Fruit fly (Drosophila melanogaster) whole organism, embryonic: ENCODE data around the gene CG2147.

Source experiments
- Awh ChIP-seq: fragments of 200-800 bp; sonication (Bioruptor generic); IDR thresholded peaks from 2 replicates; pipeline ENCODE4, ENCODE4 v1.3.6; 2022; ENCODE audit warnings: missing biosample characterization, missing genetic modification characterization
- BEAF-32 ChIP-seq: fragments of 200-800 bp; sonication (Bioruptor generic); optimal IDR thresholded peaks from 3 replicates; lab custom pipeline; 2017; ENCODE audit warnings: missing biosample characterization, missing genetic modification characterization, mild to moderate bottlenecking, moderate library complexity, missing genetic modification reagents
- CG11247 ChIP-seq: fragments of 200-800 bp; sonication (Bioruptor generic); IDR thresholded peaks from 2 replicates; pipeline ENCODE4 v1.3.6; 2022; ENCODE audit warnings: missing biosample characterization, missing genetic modification characterization
- CG13296 ChIP-seq: fragments of 200-800 bp; sonication (Bioruptor generic); optimal IDR thresholded peaks from 3 replicates; lab custom pipeline; 2018; ENCODE audit warnings: missing biosample characterization, mild to moderate bottlenecking, missing genetic modification characterization
- CG14050 ChIP-seq: fragments of 200-800 bp; sonication (Bioruptor generic); IDR thresholded peaks from 3 replicates; pipeline ENCODE4 v1.3.6; 2022; ENCODE audit warnings: missing biosample characterization, missing genetic modification characterization
- CG1602 ChIP-seq: fragments of 200-800 bp; sonication (Bioruptor generic); optimal IDR thresholded peaks from 3 replicates; lab custom pipeline; 2016; ENCODE audit warnings: missing biosample characterization, missing genetic modification characterization
- CG1603 ChIP-seq: fragments of 200-800 bp; sonication (Bioruptor generic); optimal IDR thresholded peaks from 2 replicates; lab custom pipeline; 2019; ENCODE audit warnings: missing biosample characterization, mild to moderate bottlenecking, missing genetic modification characterization, moderate library complexity
- CG16813 ChIP-seq: fragments of 200-800 bp; sonication (Bioruptor generic); IDR thresholded peaks from 3 replicates; pipeline ENCODE4 v1.3.6; 2022; ENCODE audit warnings: missing biosample characterization, missing genetic modification characterization; ENCODE audit not compliant: partially characterized antibody
- CG2120 ChIP-seq: fragments of 200-800 bp; sonication (Bioruptor generic); optimal IDR thresholded peaks from 3 replicates; lab custom pipeline; 2016; ENCODE audit warnings: missing biosample characterization, missing genetic modification characterization
- CG2712 ChIP-seq: fragments of 200-800 bp; optimal IDR thresholded peaks from 3 replicates; lab custom pipeline; 2019; ENCODE audit warnings: missing biosample characterization, mild to moderate bottlenecking, missing genetic modification characterization, moderate library complexity
- CG34376 ChIP-seq: fragments of 200-800 bp; sonication (Bioruptor generic); optimal IDR thresholded peaks from 2 replicates; lab custom pipeline; 2018; ENCODE audit warnings: missing biosample characterization, mild to moderate bottlenecking, missing genetic modification characterization
- CG3726 ChIP-seq: fragments of 200-800 bp; sonication (Bioruptor generic); IDR thresholded peaks from 3 replicates; pipeline ENCODE4, ENCODE4 v1.3.6; 2022; ENCODE audit warnings: missing biosample characterization, missing genetic modification characterization
- CG4820 ChIP-seq: fragments of 200-800 bp; sonication (Bioruptor generic); optimal IDR thresholded peaks from 3 replicates; lab custom pipeline; 2016; ENCODE audit warnings: missing biosample characterization, missing genetic modification characterization
- CG6175 ChIP-seq: fragments of 200-800 bp; sonication (Bioruptor generic); IDR thresholded peaks from 3 replicates; pipeline ENCODE4 v1.3.6; 2022; ENCODE audit warnings: missing biosample characterization, missing genetic modification characterization
- CG7357 ChIP-seq: fragments of 200-800 bp; sonication (Bioruptor generic); IDR thresholded peaks from 3 replicates; pipeline ENCODE4 v1.3.6; 2022; ENCODE audit warnings: missing biosample characterization, missing genetic modification characterization
- CG7839 ChIP-seq: fragments of 200-800 bp; sonication (Bioruptor generic); optimal IDR thresholded peaks from 3 replicates; lab custom pipeline; 2018; ENCODE audit warnings: missing biosample characterization, mild to moderate bottlenecking, missing genetic modification characterization, moderate library complexity
- Chrac-16 ChIP-seq: fragments of 200-800 bp; sonication (Bioruptor generic); optimal IDR thresholded peaks from 3 replicates; lab custom pipeline; 2016; ENCODE audit warnings: missing biosample characterization, missing genetic modification characterization
- D19A ChIP-seq: fragments of 200-800 bp; optimal IDR thresholded peaks from 3 replicates; lab custom pipeline; 2019; ENCODE audit warnings: missing biosample characterization, mild to moderate bottlenecking, missing genetic modification characterization, moderate library complexity
- ERR ChIP-seq: fragments of 200-800 bp; sonication (Bioruptor generic); optimal IDR thresholded peaks from 2 replicates; lab custom pipeline; 2016; ENCODE audit warnings: missing biosample characterization, missing genetic modification characterization
- H15 ChIP-seq: fragments of 200-800 bp; sonication (Bioruptor generic); IDR thresholded peaks from 3 replicates; pipeline ENCODE4 v1.3.6; 2022; ENCODE audit warnings: missing biosample characterization, missing genetic modification characterization
- HmgD ChIP-seq: fragments of 200-800 bp; sonication (Bioruptor generic); optimal IDR thresholded peaks from 3 replicates; lab custom pipeline; 2016; ENCODE audit warnings: missing biosample characterization, missing genetic modification characterization
- Hr51 ChIP-seq, 2 experiments: fragments of 200-800 bp; sonication (Bioruptor generic); optimal IDR thresholded peaks; 2 replicates in 1 of 2; 3 replicates in 1 of 2; lab custom pipeline; 2016 to 2018; ENCODE audit warnings: missing biosample characterization in 2 of 2, missing genetic modification characterization in 2 of 2, mild to moderate bottlenecking in 1 of 2, moderate library complexity in 1 of 2
- Mad ChIP-seq: fragments of 200-800 bp; sonication (Bioruptor generic); optimal IDR thresholded peaks from 2 replicates; lab custom pipeline; 2016; ENCODE audit warnings: missing biosample characterization, missing genetic modification characterization
- NFAT ChIP-seq: fragments of 200-800 bp; sonication (Bioruptor generic); IDR thresholded peaks from 2 replicates; pipeline ENCODE4 v1.3.6; 2022; ENCODE audit warnings: missing biosample characterization, missing genetic modification characterization
- Oli ChIP-seq: fragments of 200-800 bp; sonication (Bioruptor generic); optimal IDR thresholded peaks from 2 replicates; lab custom pipeline; 2018; ENCODE audit warnings: missing biosample characterization, mild to moderate bottlenecking, missing genetic modification characterization, moderate library complexity
- Ptx1 ChIP-seq: fragments of 200-800 bp; sonication (Bioruptor generic); IDR thresholded peaks from 2 replicates; pipeline ENCODE4 v1.3.6; 2022; ENCODE audit warnings: missing biosample characterization, missing genetic modification characterization
- Sin3A ChIP-seq: fragments of >200 bp; optimal IDR thresholded peaks from 2 replicates; lab custom pipeline; 2018
- Xbp1 ChIP-seq: fragments of 200-800 bp; sonication (Bioruptor generic); optimal IDR thresholded peaks from 3 replicates; lab custom pipeline; 2016; ENCODE audit warnings: missing biosample characterization, mild to moderate bottlenecking, missing genetic modification characterization
- Xrp1 ChIP-seq: fragments of 200-800 bp; sonication (Bioruptor generic); IDR thresholded peaks from 2 replicates; pipeline ENCODE4 v1.3.6; 2022; ENCODE audit warnings: missing biosample characterization, missing genetic modification characterization
- ap ChIP-seq: fragments of 200-800 bp; sonication (Bioruptor generic); IDR thresholded peaks from 2 replicates; pipeline ENCODE4 v1.3.6; 2022; ENCODE audit warnings: missing biosample characterization, missing genetic modification characterization
- ato ChIP-seq: fragments of 200-800 bp; sonication (Bioruptor generic); IDR thresholded peaks from 2 replicates; pipeline ENCODE4 v1.3.6; 2022; ENCODE audit warnings: missing biosample characterization, missing genetic modification characterization; ENCODE audit not compliant: partially characterized antibody
- bab2 ChIP-seq: fragments of 200-800 bp; sonication (Bioruptor generic); optimal IDR thresholded peaks from 2 replicates; lab custom pipeline; 2016; ENCODE audit warnings: missing biosample characterization, missing genetic modification characterization
- bbx ChIP-seq: fragments of 200-800 bp; sonication (Bioruptor generic); IDR thresholded peaks from 2 replicates; pipeline ENCODE4 v1.3.6; 2022; ENCODE audit warnings: missing biosample characterization, missing genetic modification characterization; ENCODE audit not compliant: partially characterized antibody
- chif ChIP-seq, 2 experiments: fragments of 200-800 bp; sonication (Bioruptor generic); optimal IDR thresholded peaks; 3 replicates each; lab custom pipeline; 2016; ENCODE audit warnings: missing biosample characterization in 2 of 2, missing genetic modification characterization in 2 of 2
- crp ChIP-seq, 2 experiments: fragments of 200-800 bp; sonication (Bioruptor generic); optimal IDR thresholded peaks; 2 replicates in 1 of 2; 3 replicates in 1 of 2; lab custom pipeline; 2017; ENCODE audit warnings: missing biosample characterization in 2 of 2, missing genetic modification characterization in 2 of 2, mild to moderate bottlenecking in 1 of 2, moderate library complexity in 1 of 2
- fru ChIP-seq: fragments of >200 bp; optimal IDR thresholded peaks from 2 replicates; lab custom pipeline; 2017
- gro ChIP-seq: fragments of 200-800 bp; sonication (Bioruptor generic); optimal IDR thresholded peaks from 2 replicates; lab custom pipeline; 2016; ENCODE audit warnings: missing biosample characterization, missing genetic modification characterization
- h ChIP-seq: fragments of >200 bp; optimal IDR thresholded peaks from 2 replicates; lab custom pipeline; 2017
- ken ChIP-seq: fragments of 200-800 bp; sonication (Bioruptor generic); IDR thresholded peaks from 3 replicates; pipeline ENCODE4 v1.3.6; 2022; ENCODE audit warnings: missing biosample characterization, missing genetic modification characterization
- mam ChIP-seq: fragments of 200-800 bp; sonication (Bioruptor generic); optimal IDR thresholded peaks from 3 replicates; lab custom pipeline; 2016; ENCODE audit warnings: missing biosample characterization, missing genetic modification characterization
- nau ChIP-seq: fragments of 200-800 bp; sonication (Bioruptor generic); optimal IDR thresholded peaks from 3 replicates; lab custom pipeline; 2017; ENCODE audit warnings: missing biosample characterization, mild to moderate bottlenecking, missing genetic modification characterization, missing genetic modification reagents
- nerfin-2 ChIP-seq: fragments of 200-800 bp; sonication (Bioruptor generic); IDR thresholded peaks from 2 replicates; pipeline ENCODE4 v1.3.6; 2022; ENCODE audit warnings: missing biosample characterization, missing genetic modification characterization; ENCODE audit not compliant: partially characterized antibody
- nom ChIP-seq: fragments of 200-800 bp; sonication (Bioruptor generic); optimal IDR thresholded peaks from 2 replicates; lab custom pipeline; 2017; ENCODE audit warnings: missing biosample characterization, missing genetic modification characterization, mild to moderate bottlenecking, moderate library complexity, missing genetic modification reagents
- peb ChIP-seq: fragments of 200-800 bp; sonication (Bioruptor generic); IDR thresholded peaks from 2 replicates; pipeline ENCODE4 v1.3.6; 2022; ENCODE audit warnings: missing biosample characterization, missing genetic modification characterization
- scrt ChIP-seq: fragments of 200-800 bp; sonication (Bioruptor generic); optimal IDR thresholded peaks from 2 replicates; lab custom pipeline; 2018; ENCODE audit warnings: missing biosample characterization, mild to moderate bottlenecking, missing genetic modification characterization, moderate library complexity
- sd ChIP-seq: fragments of 200-800 bp; sonication (Bioruptor generic); optimal IDR thresholded peaks from 3 replicates; lab custom pipeline; 2018; ENCODE audit warnings: missing biosample characterization, mild to moderate bottlenecking, missing genetic modification characterization, moderate library complexity
- sim ChIP-seq: fragments of 200-800 bp; sonication (Bioruptor generic); IDR thresholded peaks from 2 replicates; pipeline ENCODE4 v1.3.6; 2022; ENCODE audit warnings: missing biosample characterization, missing genetic modification characterization
- sqz ChIP-seq: fragments of 200-800 bp; sonication (Bioruptor generic); optimal IDR thresholded peaks from 3 replicates; lab custom pipeline; 2018; ENCODE audit warnings: missing biosample characterization, mild to moderate bottlenecking, missing genetic modification characterization
- ssp ChIP-seq: fragments of 200-800 bp; sonication (Bioruptor generic); IDR thresholded peaks from 2 replicates; pipeline ENCODE4 v1.3.6; 2022; ENCODE audit warnings: missing biosample characterization, missing genetic modification characterization
- trh ChIP-seq: fragments of 200-800 bp; sonication (Bioruptor generic); optimal IDR thresholded peaks from 2 replicates; lab custom pipeline; 2016; ENCODE audit warnings: missing biosample characterization, missing genetic modification characterization
- vfl ChIP-seq: fragments of 200-800 bp; sonication (Bioruptor generic); optimal IDR thresholded peaks from 2 replicates; lab custom pipeline; 2016; ENCODE audit warnings: missing biosample characterization, missing genetic modification characterization

The CG2147 gene

DNA sequence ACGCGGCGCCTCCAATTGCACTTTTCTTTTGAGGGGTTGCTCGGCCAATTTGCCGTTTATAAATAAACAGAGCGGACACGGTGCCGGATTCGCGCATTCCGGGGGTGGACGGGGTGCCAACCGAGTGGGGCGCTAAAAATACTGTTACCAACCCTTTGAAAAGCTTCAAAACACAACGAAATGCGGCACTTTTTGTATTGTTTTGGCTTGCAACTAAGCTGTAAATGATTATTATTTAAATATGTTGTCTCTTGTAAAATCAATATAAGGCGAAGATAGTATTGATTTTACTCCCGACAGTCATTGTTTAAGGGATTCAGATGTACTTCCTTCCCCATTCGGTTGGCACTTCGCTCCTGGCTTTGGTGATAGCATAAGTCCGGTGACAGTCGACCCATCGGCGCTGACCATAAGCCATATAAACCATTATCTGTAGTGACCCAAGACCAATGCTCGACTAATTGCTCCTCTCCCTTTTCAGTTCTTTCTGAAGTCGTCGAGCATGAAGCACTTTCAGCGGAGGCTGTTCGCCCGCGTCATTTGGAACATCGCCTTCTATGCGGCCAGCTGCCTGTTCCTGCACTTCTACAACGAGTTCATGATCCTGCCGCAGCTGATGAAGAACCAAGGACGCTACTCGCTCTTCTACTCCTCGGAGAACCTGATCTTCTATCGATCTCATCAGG lies 33.5 kb downstream of the CG2147 start, which contains the start of gene CG15343 (continued):
- TF ChIP-seq CG34376 (no peak), fru (lab: Kevin White, UChicago) (no peak), BEAF-32 (GFP tag; lab: Kevin White, UChicago) (no peak), mam (GFP tag; lab: Kevin White, UChicago) (peak; percentile 57), ap (GFP tag; lab: Robert Waterston, UW) (no peak), nom (GFP tag; lab: Kevin White, UChicago) (no peak), CG2712 (tag; lab: Kevin White, UChicago) (peak; percentile 4), h (no peak), Awh (GFP tag; lab: Robert Waterston, UW) (0 out of 2 replicates have a peak, but pooled peaks have one; percentile 30), CG11247 (GFP tag; lab: Robert Waterston, UW) (0 out of 2 replicates have a peak, but pooled peaks have one; percentile 37), Xbp1 (GFP tag; lab: Kevin White, UChicago) (peak; percentile 49), sqz (GFP tag; lab: Kevin White, UChicago) (no peak), HmgD (GFP tag; lab: Kevin White, UChicago) (no peak), CG3726 (no peak), Sin3A (no peak), H15 (GFP tag; lab: Robert Waterston, UW) (no peak), CG14050 (GFP tag; lab: Robert Waterston, UW) (no peak), Chrac-16 (GFP tag; lab: Kevin White, UChicago) (peak; percentile 14), Hr51 (GFP tag; optimal IDR thresholded peaks at IDR 0.05; lab: Kevin White, UChicago) (peak in 1 of 2 experiments; percentile 18), sim (GFP tag; lab: Robert Waterston, UW) (no peak), Mad (GFP tag; lab: Kevin White, UChicago) (no peak), Oli (tag; lab: Kevin White, UChicago) (no peak), CG4820 (GFP tag; lab: Kevin White, UChicago) (no peak), CG2120 (GFP tag; lab: Kevin White, UChicago) (peak; percentile 67), CG7357 (GFP tag; lab: Robert Waterston, UW) (no peak), sd (tag; lab: Kevin White, UChicago) (peak; percentile 71), CG6175 (no peak), chif (GFP tag; optimal IDR thresholded peaks at IDR 0.05; lab: Kevin White, UChicago) (peak in 1 of 2 experiments; percentile 21), ERR (no peak), gro (GFP tag; lab: Kevin White, UChicago) (no peak), CG7839 (tag; lab: Kevin White, UChicago) (peak; percentile 43), nerfin-2 (GFP tag; lab: Robert Waterston, UW) (no peak), D19A (no peak), ken (no peak), Ptx1 (GFP tag; lab: Robert Waterston, UW) (peak; percentile 37; the same call in 1 of the 2 replicates), CG16813 (peak; percentile 6; the same call in 1 of the 3 replicates), Xrp1 (peak; percentile 53; the same call in 1 of the 2 replicates), vfl (no peak), ssp (GFP tag; lab: Robert Waterston, UW) (no peak), bbx (GFP tag; lab: Robert Waterston, UW) (no peak; the same call in 1 of the 2 replicates), NFAT (peak; percentile 67), ato (GFP tag; lab: Robert Waterston, UW) (no peak), nau (GFP tag; lab: Kevin White, UChicago) (no peak), scrt (no peak), peb (no peak), CG1602 (GFP tag; lab: Kevin White, UChicago) (no peak), trh (GFP tag; lab: Kevin White, UChicago) (no peak), crp (GFP tag; optimal IDR thresholded peaks at IDR 0.05; lab: Kevin White, UChicago) (no peak), CG1603 (tag; lab: Kevin White, UChicago) (peak; percentile 2), CG13296 (GFP tag; lab: Kevin White, UChicago) (no peak), bab2 (GFP tag; lab: Kevin White, UChicago) (peak; percentile 27)
